Fruit fly (Drosophila melanogaster) whole organism, wandering third instar larva: ENCODE data around the gene udt.

Source experiments
- Abd-B ChIP-seq: fragments of >200 bp; optimal IDR thresholded peaks from 2 replicates; lab custom pipeline; 2017; ENCODE audit warnings: missing biosample characterization, missing genetic modification characterization
- CG32264 ChIP-seq: fragments of 200-800 bp; sonication (Bioruptor generic); optimal IDR thresholded peaks from 2 replicates; lab custom pipeline; 2016; ENCODE audit warnings: missing biosample characterization, missing genetic modification characterization
- CG9705 ChIP-seq: fragments of 200-800 bp; sonication (Bioruptor generic); optimal IDR thresholded peaks from 2 replicates; lab custom pipeline; 2018; ENCODE audit warnings: missing biosample characterization, mild to moderate bottlenecking, missing genetic modification characterization
- CrebA ChIP-seq: fragments of 200-800 bp; sonication (Bioruptor generic); optimal IDR thresholded peaks from 2 replicates; lab custom pipeline; 2016; ENCODE audit warnings: missing biosample characterization, mild to moderate bottlenecking, missing genetic modification characterization, borderline replicate concordance
- Dfd ChIP-seq: fragments of >200 bp; optimal IDR thresholded peaks from 2 replicates; lab custom pipeline; 2017; ENCODE audit warnings: missing biosample characterization, missing genetic modification characterization
- Dif ChIP-seq: fragments of 200-275, 200-300 bp; sonication (Bioruptor generic); optimal IDR thresholded peaks from 2 replicates; lab custom pipeline; 2018; ENCODE audit warnings: missing biosample characterization, missing genetic modification characterization; ENCODE audit not compliant: partially characterized antibody
- GATAd ChIP-seq: sonication (Bioruptor generic); optimal IDR thresholded peaks from 2 replicates; lab custom pipeline; 2016; ENCODE audit warnings: missing biosample characterization, missing genetic modification characterization
- HLH106 ChIP-seq: fragments of 200-800 bp; optimal IDR thresholded peaks from 3 replicates; lab custom pipeline; 2019; ENCODE audit warnings: missing biosample characterization, mild to moderate bottlenecking, missing genetic modification characterization, moderate library complexity
- Hnf4 ChIP-seq: fragments of 200-800 bp; sonication (Bioruptor generic); optimal IDR thresholded peaks from 2 replicates; lab custom pipeline; 2016; ENCODE audit warnings: missing biosample characterization, mild to moderate bottlenecking, missing genetic modification characterization
- Hr78 ChIP-seq: fragments of >200 bp; optimal IDR thresholded peaks from 2 replicates; lab custom pipeline; 2017; ENCODE audit warnings: missing biosample characterization, missing genetic modification characterization
- Hr83 ChIP-seq: fragments of 200-300 bp; sonication (Bioruptor generic); optimal IDR thresholded peaks from 2 replicates; lab custom pipeline; 2016; ENCODE audit warnings: missing biosample characterization, mild to moderate bottlenecking, missing genetic modification characterization, moderate library complexity; ENCODE audit not compliant: poor library complexity, severe bottlenecking
- Jra ChIP-seq: sonication (Bioruptor generic); optimal IDR thresholded peaks from 2 replicates; lab custom pipeline; 2016; ENCODE audit warnings: missing biosample characterization, missing genetic modification characterization
- Mio ChIP-seq: sonication (Bioruptor generic); optimal IDR thresholded peaks from 2 replicates; lab custom pipeline; 2016; ENCODE audit warnings: missing biosample characterization, missing genetic modification characterization
- Myc ChIP-seq: fragments of >200 bp; optimal IDR thresholded peaks from 2 replicates; lab custom pipeline; 2017
- N ChIP-seq: fragments of >200 bp; optimal IDR thresholded peaks from 2 replicates; lab custom pipeline; 2018; ENCODE audit warnings: missing biosample characterization, missing external identifiers, missing genetic modification characterization
- OdsH ChIP-seq: fragments of 200-800 bp; sonication (Bioruptor generic); optimal IDR thresholded peaks from 2 replicates; lab custom pipeline; 2016; ENCODE audit warnings: missing biosample characterization, mild to moderate bottlenecking, missing genetic modification characterization
- Rel ChIP-seq, 2 experiments: fragments of 200-800 bp; sonication (Bioruptor generic) in 1 of 2; optimal IDR thresholded peaks; 2 replicates in 1 of 2; 3 replicates in 1 of 2; lab custom pipeline; 2016 to 2019; ENCODE audit warnings: mild to moderate bottlenecking in 2 of 2, missing biosample characterization in 2 of 2, missing genetic modification characterization in 2 of 2, moderate library complexity in 1 of 2
- Sp1 ChIP-seq: fragments of 200-800 bp; sonication (Bioruptor generic); optimal IDR thresholded peaks from 3 replicates; lab custom pipeline; 2019; ENCODE audit warnings: missing biosample characterization, mild to moderate bottlenecking, missing genetic modification characterization, moderate library complexity
- Vsx2 ChIP-seq: fragments of 200-300, 225-300 bp; sonication (Bioruptor generic); optimal IDR thresholded peaks from 2 replicates; lab custom pipeline; 2018; ENCODE audit warnings: missing biosample characterization, missing genetic modification characterization; ENCODE audit not compliant: partially characterized antibody
- br ChIP-seq: fragments of 200-800 bp; sonication (Bioruptor generic); optimal IDR thresholded peaks from 2 replicates; lab custom pipeline; 2016; ENCODE audit warnings: missing biosample characterization, missing genetic modification characterization
- brk ChIP-seq: fragments of 200-800 bp; sonication (Bioruptor generic); optimal IDR thresholded peaks from 2 replicates; lab custom pipeline; 2016; ENCODE audit warnings: missing biosample characterization, mild to moderate bottlenecking, missing genetic modification characterization
- dl ChIP-seq, 2 experiments: fragments of 175-275, 200-275 bp in 1 of 2; fragments of 200-275 bp in 1 of 2; sonication (Bioruptor generic); optimal IDR thresholded peaks; lab custom pipeline; 2018; ENCODE audit warnings: mild to moderate bottlenecking in 2 of 2, missing biosample characterization in 2 of 2, missing genetic modification characterization in 2 of 2, moderate library complexity in 2 of 2; ENCODE audit not compliant: partially characterized antibody in 2 of 2, insufficient read depth in 1 of 2
- dmrt93B ChIP-seq: fragments of 200-800 bp; sonication (Bioruptor generic); optimal IDR thresholded peaks from 2 replicates; lab custom pipeline; 2018; ENCODE audit warnings: missing biosample characterization, mild to moderate bottlenecking, missing genetic modification characterization
- dsf ChIP-seq: sonication (Bioruptor generic); optimal IDR thresholded peaks from 2 replicates; lab custom pipeline; 2016; ENCODE audit warnings: missing biosample characterization, missing genetic modification characterization, borderline replicate concordance
- ey ChIP-seq: fragments of 200-800 bp; sonication (Bioruptor generic); optimal IDR thresholded peaks from 2 replicates; lab custom pipeline; 2016; ENCODE audit warnings: missing biosample characterization, missing genetic modification characterization
- foxo ChIP-seq, 2 experiments: fragments of 200-800 bp; sonication (Bioruptor generic); optimal IDR thresholded peaks; 2 replicates in 1 of 2; 3 replicates in 1 of 2; lab custom pipeline; 2016 to 2017; ENCODE audit warnings: missing biosample characterization in 2 of 2, missing genetic modification characterization in 2 of 2
- fru ChIP-seq: fragments of 200-800 bp; sonication (Bioruptor generic); optimal IDR thresholded peaks from 3 replicates; lab custom pipeline; 2016; ENCODE audit warnings: missing biosample characterization, mild to moderate bottlenecking, missing genetic modification characterization
- h ChIP-seq: fragments of 200-800 bp; sonication (Bioruptor generic); optimal IDR thresholded peaks from 3 replicates; lab custom pipeline; 2016; ENCODE audit warnings: missing biosample characterization, mild to moderate bottlenecking, missing genetic modification characterization
- jim ChIP-seq: fragments of 175-275, 200-325 bp; sonication (Bioruptor generic); optimal IDR thresholded peaks from 2 replicates; lab custom pipeline; 2016; ENCODE audit warnings: missing biosample characterization, mild to moderate bottlenecking, missing genetic modification characterization
- lola ChIP-seq: fragments of >200 bp; optimal IDR thresholded peaks from 2 replicates; lab custom pipeline; 2017; ENCODE audit warnings: missing biosample characterization, missing genetic modification characterization
- pan ChIP-seq: fragments of >200 bp; optimal IDR thresholded peaks from 2 replicates; lab custom pipeline; 2017
- psq ChIP-seq: fragments of 200-800 bp; sonication (Bioruptor generic); optimal IDR thresholded peaks from 3 replicates; lab custom pipeline; 2017; ENCODE audit warnings: missing biosample characterization, mild to moderate bottlenecking, missing genetic modification characterization, moderate library complexity
- rgr ChIP-seq: fragments of 200-800 bp; sonication (Bioruptor generic); optimal IDR thresholded peaks from 3 replicates; lab custom pipeline; 2016; ENCODE audit warnings: missing biosample characterization, mild to moderate bottlenecking, missing genetic modification characterization
- sage ChIP-seq: fragments of 200-800 bp; sonication (Bioruptor generic); optimal IDR thresholded peaks from 2 replicates; lab custom pipeline; 2016; ENCODE audit warnings: missing biosample characterization, mild to moderate bottlenecking, missing genetic modification characterization
- sv ChIP-seq: fragments of 200-800 bp; sonication (Bioruptor generic); optimal IDR thresholded peaks from 3 replicates; lab custom pipeline; 2016; ENCODE audit warnings: missing biosample characterization, missing genetic modification characterization
- tai ChIP-seq: sonication (Bioruptor generic); optimal IDR thresholded peaks from 2 replicates; lab custom pipeline; 2016; ENCODE audit warnings: missing biosample characterization, missing genetic modification characterization
- usp ChIP-seq: fragments of >200 bp; optimal IDR thresholded peaks from 2 replicates; lab custom pipeline; 2017; ENCODE audit warnings: missing biosample characterization, missing genetic modification characterization
- woc ChIP-seq: sonication (Bioruptor generic); optimal IDR thresholded peaks from 2 replicates; lab custom pipeline; 2016; ENCODE audit warnings: missing biosample characterization, mild to moderate bottlenecking, missing genetic modification characterization

Gene udt

dm6 chr3R:23773610-23774364 lies 10.7 kb upstream of the udt start, which contains the start of gene CG10208:
TSS of gene CG10208 (minus strand) at chr3R:23774127.
- TF ChIP-seq Hr83 (GFP tag; lab: Kevin White, UChicago) (peak; percentile 7), Rel (GFP tag; optimal IDR thresholded peaks at IDR 0.05; lab: Kevin White, UChicago) (no peak), Rel (tag; optimal IDR thresholded peaks at IDR 0.05; lab: Kevin White, UChicago) (peak; percentile 47), h (GFP tag; lab: Kevin White, UChicago) (peak; percentile 3), CG9705 (GFP tag; lab: Kevin White, UChicago) (no peak)

dm6 chr3R:23772808-23773207 lies 9.7 kb upstream of the udt start, which contains the start of gene tst:
TSS of gene tst (minus strand) at chr3R:23772859.
- TF ChIP-seq Jra (GFP tag; lab: Kevin White, UChicago) (no peak), sage (GFP tag; lab: Kevin White, UChicago) (no peak), HLH106 (tag; lab: Kevin White, UChicago) (peak; percentile 92), Sp1 (GFP tag; lab: Kevin White, UChicago) (peak; percentile 84), Hr83 (GFP tag; lab: Kevin White, UChicago) (peak; percentile 22), OdsH (GFP tag; lab: Kevin White, UChicago) (peak; percentile 86), Rel (GFP tag; optimal IDR thresholded peaks at IDR 0.05; lab: Kevin White, UChicago) (no peak), Rel (tag; optimal IDR thresholded peaks at IDR 0.05; lab: Kevin White, UChicago) (peak; percentile 70), Mio (GFP tag; lab: Kevin White, UChicago) (no peak), ey (peak; percentile 68), fru (GFP tag; lab: Kevin White, UChicago) (peak; percentile 80), CG9705 (GFP tag; lab: Kevin White, UChicago) (peak; percentile 45), jim (no peak), GATAd (peak; percentile 43), dmrt93B (GFP tag; lab: Kevin White, UChicago) (peak; percentile 84), rgr (GFP tag; lab: Kevin White, UChicago) (peak; percentile 92), psq (GFP tag; lab: Kevin White, UChicago) (peak; percentile 88), sv (GFP tag; lab: Kevin White, UChicago) (peak; percentile 58), br (GFP tag; lab: Kevin White, UChicago) (peak; percentile 69), foxo (GFP tag; optimal IDR thresholded peaks at IDR 0.05; lab: Kevin White, UChicago) (peak in 1 of 2 experiments; percentile 94), h (GFP tag; lab: Kevin White, UChicago) (peak; percentile 85)

- peak; percentile 79 for TF ChIP-seq ey
- TF ChIP-seq h (GFP tag; lab: Kevin White, UChicago) = peak; percentile 82
- TF ChIP-seq sage (GFP tag; lab: Kevin White, UChicago) = no peak
- peak; percentile 86 for TF ChIP-seq rgr (GFP tag; lab: Kevin White, UChicago)
- TF ChIP-seq Abd-B (GFP tag; lab: Kevin White, UChicago) = no peak
- peak; percentile 72 for TF ChIP-seq Hr83 (GFP tag; lab: Kevin White, UChicago)
- no peak for TF ChIP-seq Vsx2 (GFP tag; lab: Kevin White, UChicago)
- peak; percentile 75 for TF ChIP-seq sv (GFP tag; lab: Kevin White, UChicago)
- peak; percentile 75 for TF ChIP-seq fru (GFP tag; lab: Kevin White, UChicago)
- peak; percentile 21 for TF ChIP-seq Mio (GFP tag; lab: Kevin White, UChicago)
- peak; percentile 68 for TF ChIP-seq HLH106 (tag; lab: Kevin White, UChicago)
- TF ChIP-seq tai (GFP tag; lab: Kevin White, UChicago) = no peak
- no peak for TF ChIP-seq Dif
- TF ChIP-seq Dfd (GFP tag; lab: Kevin White, UChicago) = no peak
- TF ChIP-seq N (GFP tag; lab: Kevin White, UChicago) = no peak
- TF ChIP-seq OdsH (GFP tag; lab: Kevin White, UChicago) = peak; percentile 68
- TF ChIP-seq pan (lab: Kevin White, UChicago) = no peak
- peak; percentile 67 for TF ChIP-seq Jra (GFP tag; lab: Kevin White, UChicago)
- TF ChIP-seq Hr78 (GFP tag; lab: Kevin White, UChicago) = no peak
- TF ChIP-seq dsf (GFP tag; lab: Kevin White, UChicago) = no peak
- peak; percentile 71 for TF ChIP-seq Sp1 (GFP tag; lab: Kevin White, UChicago)
- peak; percentile 51 for TF ChIP-seq psq (GFP tag; lab: Kevin White, UChicago)
- peak; percentile 53 for TF ChIP-seq woc (GFP tag; lab: Kevin White, UChicago)
- TF ChIP-seq CrebA (GFP tag; lab: Kevin White, UChicago) = no peak
- no peak for TF ChIP-seq jim
- peak; percentile 66 for TF ChIP-seq br (GFP tag; lab: Kevin White, UChicago)
- TF ChIP-seq CG32264 (GFP tag; lab: Kevin White, UChicago) = peak; percentile 59
- TF ChIP-seq dmrt93B (GFP tag; lab: Kevin White, UChicago) = peak; percentile 26
- TF ChIP-seq foxo (GFP tag; optimal IDR thresholded peaks at IDR 0.05; lab: Kevin White, UChicago) = peak in 1 of 2 experiments; percentile 86
- TF ChIP-seq dl (GFP tag; optimal IDR thresholded peaks at IDR 0.05; lab: Kevin White, UChicago; ENCODE audit: insufficient read depth in 1 of 2, partially characterized antibody in 2 of 2) = no peak
- no peak for TF ChIP-seq usp (GFP tag; lab: Kevin White, UChicago)
- no peak for TF ChIP-seq Hnf4 (GFP tag; lab: Kevin White, UChicago)
- TF ChIP-seq brk = no peak
- TF ChIP-seq lola (GFP tag; lab: Kevin White, UChicago) = no peak
- TF ChIP-seq CG9705 (GFP tag; lab: Kevin White, UChicago) = peak; percentile 51
- no peak for TF ChIP-seq Rel (GFP tag; optimal IDR thresholded peaks at IDR 0.05; lab: Kevin White, UChicago)
- TF ChIP-seq Rel (tag; optimal IDR thresholded peaks at IDR 0.05; lab: Kevin White, UChicago) = peak; percentile 95
- peak; percentile 22 for TF ChIP-seq GATAd
- peak; percentile 62 for TF ChIP-seq Myc (lab: Kevin White, UChicago)
Measured at dm6 chr3R:23767417-23767853, 4.4 kb upstream of the udt start, which contains the start of the genes CG10214 and CG10375. TSS of gene CG10214 (minus strand) at chr3R:23767488. TSS of gene CG10375 (plus strand) at chr3R:23767712.
